Fruit fly (Drosophila melanogaster) whole organism, larva: ENCODE data around the gene Jon99Cii.
"Not testable (repeated sequence)": the region's sequence is repeated elsewhere in the genome, so short reads cannot be mapped to it uniquely, and the experiment has no call there.

Experiments
- noc ChIP-seq: fragments of 200-800 bp; sonication (Bioruptor generic); optimal IDR thresholded peaks from 3 replicates; lab custom pipeline; 2019; ENCODE audit warnings: missing biosample characterization, mild to moderate bottlenecking, missing genetic modification characterization, moderate library complexity

Gene Jon99Cii

dm6 chr3R:29924515-29924914 lies at the start of gene Jon99Cii:
Jon99Cii (minus strand) TSS chr3R:29924615.
- peak; percentile 87 for TF ChIP-seq noc (tag; lab: Kevin White, UChicago)

- no peak for TF ChIP-seq noc (tag; lab: Kevin White, UChicago)
Measured at dm6 chr3R:29969347-29969746, 44.9 kb upstream of the Jon99Cii start, which contains the start of gene TkR99D. TkR99D (minus strand) TSS chr3R:29969447.

dm6 chr3R:29963102-29963501 lies 38.7 kb upstream of the Jon99Cii start:
- no peak for TF ChIP-seq noc (tag; lab: Kevin White, UChicago)

dm6 chr3R:29959329-29959728 lies 34.9 kb upstream of the Jon99Cii start:
- no peak for TF ChIP-seq noc (tag; lab: Kevin White, UChicago)

dm6 chr3R:29935756-29936155 lies 11.3 kb upstream of the Jon99Cii start, which contains the start of the genes eIF2Balpha and Vps13B:
eIF2Balpha (minus strand) TSS chr3R:29935888.
Vps13B (plus strand) TSS chr3R:29935978.
- no peak for TF ChIP-seq noc (tag; lab: Kevin White, UChicago)

- no peak for TF ChIP-seq noc (tag; lab: Kevin White, UChicago)
Measured at dm6 chr3R:29933007-29933464, 8.6 kb upstream of the Jon99Cii start, which contains the start of the genes Cog7, CG42557 and CG42558. Cog7 (minus strand) TSS chr3R:29933057. CG42557 (plus strand) TSS chr3R:29933287. CG42558 (plus strand) TSS chr3R:29933287.

dm6 chr3R:29930286-29930685 lies 5.9 kb upstream of the Jon99Cii start, which contains the start of gene alpha-Man-Ic:
alpha-Man-Ic (minus strand) TSS chr3R:29930386.
- no peak for TF ChIP-seq noc (tag; lab: Kevin White, UChicago)

dm6 chr3R:29926955-29927354 lies 2.5 kb upstream of the Jon99Cii start, which contains the start of gene CG15522:
CG15522 (plus strand) TSS chr3R:29927255.
- no peak for TF ChIP-seq noc (tag; lab: Kevin White, UChicago)

- peak; percentile 42 for TF ChIP-seq noc (tag; lab: Kevin White, UChicago)
Measured at dm6 chr3R:29926089-29926488, 1.7 kb upstream of the Jon99Cii start, which contains the start of gene Jon99Ci. Jon99Ci (minus strand) TSS chr3R:29926189.

- not testable (repeated sequence) for TF ChIP-seq noc (tag; lab: Kevin White, UChicago)
Measured at dm6 chr3R:29921916-29922315, 2.5 kb downstream of the Jon99Cii start, which contains the start of gene Jon99Ciii. Jon99Ciii (plus strand) TSS chr3R:29922216.

- TF ChIP-seq noc (tag; lab: Kevin White, UChicago) = no peak
Measured at dm6 chr3R:29920189-29920588, 4.2 kb downstream of the Jon99Cii start, which contains the start of gene trp. trp (minus strand) TSS chr3R:29920289.

dm6 chr3R:29914246-29914645 lies 10.2 kb downstream of the Jon99Cii start, which contains the start of gene Capa:
Capa (minus strand) TSS chr3R:29914346.
- TF ChIP-seq noc (tag; lab: Kevin White, UChicago) = no peak

dm6 chr3R:29907601-29908175 lies 16.7 kb downstream of the Jon99Cii start, which contains the start of gene CG31036:
CG31036 (plus strand) TSS chr3R:29908107.
- TF ChIP-seq noc (tag; lab: Kevin White, UChicago) = no peak

- TF ChIP-seq noc (tag; lab: Kevin White, UChicago) = no peak
Measured at dm6 chr3R:29905164-29905563, 19.3 kb downstream of the Jon99Cii start, which contains the start of gene CG15515. CG15515 (plus strand) TSS chr3R:29905464.

- no peak for TF ChIP-seq noc (tag; lab: Kevin White, UChicago)
Measured at dm6 chr3R:29903775-29904356, 20.5 kb downstream of the Jon99Cii start, which contains the start of gene CG15517. CG15517 (minus strand) TSS chr3R:29903825.

- TF ChIP-seq noc (tag; lab: Kevin White, UChicago) = no peak
Measured at dm6 chr3R:29899635-29900034, 24.8 kb downstream of the Jon99Cii start.
